Worm (Caenorhabditis elegans) whole organism, late embryonic: ENCODE data around the gene Y6E2A.10.

Experiments
- C08G9.2 ChIP-seq: sonication (generic microtip); optimal IDR thresholded peaks from 2 replicates; lab custom pipeline; 2016; ENCODE audit warnings: mild to moderate bottlenecking, missing genetic modification characterization, moderate library complexity, missing compliant biosample characterization
- C38D4.7 ChIP-seq: fragments of 200-800 bp; sonication (Bioruptor generic); optimal IDR thresholded peaks from 2 replicates; lab custom pipeline; 2018; ENCODE audit warnings: mild to moderate bottlenecking, missing genetic modification characterization, moderate library complexity, missing compliant biosample characterization
- K02D7.2 ChIP-seq: sonication (generic microtip); optimal IDR thresholded peaks from 2 replicates; lab custom pipeline; 2017; ENCODE audit warnings: mild to moderate bottlenecking, missing genetic modification characterization, missing compliant biosample characterization
- T23F11.4 ChIP-seq: fragments of 200-800 bp; sonication (Bioruptor generic); optimal IDR thresholded peaks from 2 replicates; lab custom pipeline; 2018; ENCODE audit warnings: mild to moderate bottlenecking, missing genetic modification characterization, missing compliant biosample characterization
- ahr-1 ChIP-seq: sonication (generic microtip); optimal IDR thresholded peaks from 2 replicates; lab custom pipeline; 2016; ENCODE audit warnings: missing genetic modification characterization, missing compliant biosample characterization
- ama-1 ChIP-seq: fragments of 150-350 bp; optimal IDR thresholded peaks from 2 replicates; lab custom pipeline; 2014
- ceh-2 ChIP-seq: sonication (generic microtip); optimal IDR thresholded peaks from 2 replicates; lab custom pipeline; 2016; ENCODE audit warnings: missing genotype, missing genetic modification characterization, missing compliant biosample characterization
- ceh-31 ChIP-seq: sonication (generic microtip); optimal IDR thresholded peaks from 2 replicates; lab custom pipeline; 2016; ENCODE audit warnings: missing genetic modification characterization, missing compliant biosample characterization
- ceh-34 ChIP-seq: sonication (generic microtip); optimal IDR thresholded peaks from 2 replicates; lab custom pipeline; 2016; ENCODE audit warnings: mild to moderate bottlenecking, missing genetic modification characterization, missing compliant biosample characterization
- ceh-45 ChIP-seq: fragments of 200-800 bp; sonication (Bioruptor generic); IDR thresholded peaks from 2 replicates; pipeline ENCODE4 v1.3.6; 2022; ENCODE audit warnings: missing genetic modification reagents, missing genetic modification characterization, missing compliant biosample characterization
- ceh-48 ChIP-seq: sonication (generic microtip); optimal IDR thresholded peaks from 2 replicates; lab custom pipeline; 2016; ENCODE audit warnings: missing genetic modification characterization, inconsistent platforms, missing compliant biosample characterization
- che-1 ChIP-seq: sonication (generic microtip); optimal IDR thresholded peaks from 2 replicates; lab custom pipeline; 2016; ENCODE audit warnings: mild to moderate bottlenecking, missing genetic modification characterization, missing compliant biosample characterization
- dve-1 ChIP-seq: sonication (generic microtip); optimal IDR thresholded peaks from 2 replicates; lab custom pipeline; 2017; ENCODE audit warnings: antibody characterized with exemption, mild to moderate bottlenecking, missing genetic modification characterization, missing compliant biosample characterization
- elt-2 ChIP-seq: sonication (generic microtip); optimal IDR thresholded peaks from 2 replicates; lab custom pipeline; 2016; ENCODE audit warnings: missing genetic modification reagents, missing genetic modification characterization, missing compliant biosample characterization
- ets-4 ChIP-seq: sonication (generic microtip); optimal IDR thresholded peaks from 2 replicates; lab custom pipeline; 2016; ENCODE audit warnings: missing genetic modification characterization, missing compliant biosample characterization
- fkh-10 ChIP-seq: fragments of 150-350 bp; optimal IDR thresholded peaks from 2 replicates; lab custom pipeline; 2014; ENCODE audit warnings: missing biosample characterization, missing genetic modification reagents, missing genetic modification characterization
- fkh-6 ChIP-seq: sonication (generic microtip); optimal IDR thresholded peaks from 2 replicates; lab custom pipeline; 2016; ENCODE audit warnings: missing genetic modification characterization, missing compliant biosample characterization
- hlh-30 ChIP-seq: sonication (generic microtip); optimal IDR thresholded peaks from 2 replicates; lab custom pipeline; 2017; ENCODE audit warnings: antibody characterized with exemption, missing genetic modification characterization, missing compliant biosample characterization; ENCODE audit not compliant: insufficient read depth
- lim-6 ChIP-seq: sonication (generic microtip); optimal IDR thresholded peaks from 2 replicates; lab custom pipeline; 2016; ENCODE audit warnings: missing genetic modification characterization, missing compliant biosample characterization
- lin-11 ChIP-seq: fragments of 200-800 bp; sonication (Bioruptor generic); optimal IDR thresholded peaks from 2 replicates; lab custom pipeline; 2018; ENCODE audit warnings: mild to moderate bottlenecking, missing genetic modification characterization, missing compliant biosample characterization
- madf-2 ChIP-seq: sonication (generic microtip); optimal IDR thresholded peaks from 2 replicates; lab custom pipeline; 2017; ENCODE audit warnings: missing genetic modification characterization, missing compliant biosample characterization
- nhr-232 ChIP-seq: sonication (generic microtip); optimal IDR thresholded peaks from 2 replicates; lab custom pipeline; 2016; ENCODE audit warnings: missing genetic modification characterization, missing compliant biosample characterization
- odd-2 ChIP-seq: sonication (generic microtip); optimal IDR thresholded peaks from 2 replicates; lab custom pipeline; 2017; ENCODE audit warnings: antibody characterized with exemption, mild to moderate bottlenecking, missing genetic modification characterization, missing compliant biosample characterization
- pat-9 ChIP-seq: fragments of 200-800 bp; sonication (Bioruptor generic); optimal IDR thresholded peaks from 2 replicates; lab custom pipeline; 2018; ENCODE audit warnings: mild to moderate bottlenecking, missing genetic modification characterization, moderate library complexity, missing compliant biosample characterization
- pax-1 ChIP-seq: fragments of 150-350 bp; optimal IDR thresholded peaks from 2 replicates; lab custom pipeline; 2014; ENCODE audit warnings: missing biosample characterization, missing genetic modification characterization
- pha-4 ChIP-seq: fragments of 150-350 bp; optimal IDR thresholded peaks from 2 replicates; lab custom pipeline; 2018; ENCODE audit warnings: missing biosample characterization, missing genetic modification reagents, missing genetic modification characterization
- pros-1 ChIP-seq: fragments of 150-350 bp; optimal IDR thresholded peaks from 2 replicates; lab custom pipeline; 2014; ENCODE audit warnings: missing biosample characterization, missing genetic modification reagents, missing genetic modification characterization
- ref-2 ChIP-seq: sonication (generic microtip); optimal IDR thresholded peaks from 2 replicates; lab custom pipeline; 2016; ENCODE audit warnings: missing genetic modification characterization, missing compliant biosample characterization
- rnt-1 ChIP-seq: sonication (generic microtip); optimal IDR thresholded peaks from 2 replicates; lab custom pipeline; 2016; ENCODE audit warnings: missing genetic modification characterization, missing compliant biosample characterization
- sdc-2 ChIP-seq: sonication (generic microtip); optimal IDR thresholded peaks from 2 replicates; lab custom pipeline; 2016; ENCODE audit warnings: missing genotype, missing genetic modification characterization, missing compliant biosample characterization
- sox-4 ChIP-seq: sonication (generic microtip); optimal IDR thresholded peaks from 2 replicates; lab custom pipeline; 2017; ENCODE audit warnings: mild to moderate bottlenecking, missing genetic modification characterization, inconsistent platforms, missing compliant biosample characterization
- tbx-7 ChIP-seq: sonication (generic microtip); optimal IDR thresholded peaks from 2 replicates; lab custom pipeline; 2016; ENCODE audit warnings: missing genotype, missing genetic modification characterization, missing compliant biosample characterization
- ttx-3 ChIP-seq: sonication (generic microtip); optimal IDR thresholded peaks from 2 replicates; lab custom pipeline; 2016; ENCODE audit warnings: missing genetic modification reagents, missing genetic modification characterization, missing compliant biosample characterization
- unc-55 ChIP-seq: sonication (generic microtip); optimal IDR thresholded peaks from 2 replicates; lab custom pipeline; 2017; ENCODE audit warnings: missing biosample characterization, missing genetic modification reagents, missing genetic modification characterization
- unc-86 ChIP-seq: sonication (generic microtip); optimal IDR thresholded peaks from 2 replicates; lab custom pipeline; 2016; ENCODE audit warnings: missing genetic modification characterization, missing compliant biosample characterization
- zip-5 ChIP-seq: sonication (generic microtip); optimal IDR thresholded peaks from 2 replicates; lab custom pipeline; 2016; ENCODE audit warnings: missing genetic modification characterization, missing compliant biosample characterization
- ztf-16 ChIP-seq: sonication (generic microtip); optimal IDR thresholded peaks from 2 replicates; lab custom pipeline; 2017; ENCODE audit warnings: missing genetic modification characterization, missing compliant biosample characterization

Y6E2A.10 gene

ce11 chrV:15721888-15722287 lies 8.5 kb downstream of the Y6E2A.10 start, which contains the start of gene srh-140:
Gene srh-140 (plus strand): TSS chrV:15722188.
- no peak for TF ChIP-seq unc-86 (tag; lab: Kevin White, UChicago)
- TF ChIP-seq fkh-6 (tag; lab: Kevin White, UChicago): no peak
- no peak for TF ChIP-seq tbx-7 (tag; lab: Kevin White, UChicago)
- TF ChIP-seq nhr-232 (tag; lab: Kevin White, UChicago): no peak
- no peak for TF ChIP-seq fkh-10 (GFP tag; lab: Kevin White, UChicago)
- no peak for TF ChIP-seq sdc-2 (tag; lab: Kevin White, UChicago)
- no peak for TF ChIP-seq ceh-45 (GFP tag; lab: Robert Waterston, UW)
- no peak for TF ChIP-seq ztf-16 (tag; lab: Kevin White, UChicago)
- no peak for TF ChIP-seq ahr-1 (tag; lab: Kevin White, UChicago)
- no peak for TF ChIP-seq madf-2
- no peak for TF ChIP-seq rnt-1
- no peak for TF ChIP-seq ttx-3 (tag; lab: Kevin White, UChicago)
- TF ChIP-seq lin-11 (tag; lab: Kevin White, UChicago): no peak
- no peak for TF ChIP-seq C38D4.7 (GFP tag; lab: Kevin White, UChicago)
- no peak for TF ChIP-seq zip-5 (tag; lab: Kevin White, UChicago)

ce11 chrV:15721431-15721830 lies 8.9 kb downstream of the Y6E2A.10 start:
- no peak for TF ChIP-seq pat-9 (tag; lab: Kevin White, UChicago)
- no peak for TF ChIP-seq fkh-6 (tag; lab: Kevin White, UChicago)
- no peak for TF ChIP-seq sox-4 (tag; lab: Kevin White, UChicago)
- TF ChIP-seq lin-11 (tag; lab: Kevin White, UChicago): no peak
- no peak for TF ChIP-seq unc-86 (tag; lab: Kevin White, UChicago)

ce11 chrV:15719570-15719969 lies 10.8 kb downstream of the Y6E2A.10 start, which contains the start of gene Y6E2A.7:
Gene Y6E2A.7 (plus strand): TSS chrV:15719870.
- TF ChIP-seq T23F11.4 (GFP tag; lab: Kevin White, UChicago): no peak
- TF ChIP-seq K02D7.2 (tag; lab: Kevin White, UChicago): no peak
- TF ChIP-seq ama-1 (lab: Kevin White, UChicago): no peak
- TF ChIP-seq odd-2 (tag; lab: Kevin White, UChicago): no peak
- TF ChIP-seq C08G9.2 (tag; lab: Kevin White, UChicago): no peak
- no peak for TF ChIP-seq ceh-34
- TF ChIP-seq ceh-2 (tag; lab: Kevin White, UChicago): no peak
- TF ChIP-seq che-1: no peak
- TF ChIP-seq ets-4 (tag; lab: Kevin White, UChicago): no peak
- no peak for TF ChIP-seq tbx-7 (tag; lab: Kevin White, UChicago)
- no peak for TF ChIP-seq elt-2 (tag; lab: Kevin White, UChicago)
- TF ChIP-seq hlh-30: no peak
- TF ChIP-seq dve-1 (tag; lab: Kevin White, UChicago): no peak
- TF ChIP-seq sdc-2 (tag; lab: Kevin White, UChicago): no peak
- no peak for TF ChIP-seq ref-2 (tag; lab: Kevin White, UChicago)
- TF ChIP-seq pros-1 (tag; lab: Kevin White, UChicago): no peak
- TF ChIP-seq ceh-48 (tag; lab: Kevin White, UChicago): no peak
- no peak for TF ChIP-seq ceh-31 (tag; lab: Kevin White, UChicago)
- TF ChIP-seq lim-6 (tag; lab: Kevin White, UChicago): no peak

- no peak for TF ChIP-seq tbx-7 (tag; lab: Kevin White, UChicago)
- no peak for TF ChIP-seq ets-4 (tag; lab: Kevin White, UChicago)
- TF ChIP-seq rnt-1: no peak
- no peak for TF ChIP-seq ceh-2 (tag; lab: Kevin White, UChicago)
- TF ChIP-seq pax-1: no peak
- no peak for TF ChIP-seq unc-55 (GFP tag; lab: Kevin White, UChicago)
- TF ChIP-seq pha-4 (tag; lab: Kevin White, UChicago): no peak
Observed at ce11 chrV:15718562-15718961, 11.8 kb downstream of the Y6E2A.10 start, which contains the start of gene Y6E2A.5. Gene Y6E2A.5 (minus strand): TSS chrV:15718662.
